Worm (Caenorhabditis elegans) whole organism, midembryonic: ENCODE data around the gene Y46E12BL.2.

Experiments used
- T22C8.4 ChIP-seq: fragments of 200-800 bp; sonication (Bioruptor generic); IDR thresholded peaks from 2 replicates; pipeline ENCODE4 v1.3.6; 2022; ENCODE audit warnings: missing genetic modification characterization, missing compliant biosample characterization
- flt-1 ChIP-seq: fragments of 200-800 bp; sonication (Bioruptor generic); IDR thresholded peaks from 2 replicates; pipeline ENCODE4 v1.3.6; 2022; ENCODE audit warnings: missing genetic modification characterization, missing compliant biosample characterization
- med-1 ChIP-seq: sonication (generic microtip); optimal IDR thresholded peaks from 2 replicates; lab custom pipeline; 2017; ENCODE audit warnings: missing genetic modification characterization, mild to moderate bottlenecking, missing compliant biosample characterization, antibody characterized with exemption, missing genetic modification reagents; ENCODE audit not compliant: insufficient read depth

- TF ChIP-seq med-1 (GFP tag; lab: Kevin White, UChicago) (no peak), T22C8.4 (GFP tag; lab: Robert Waterston, UW) (no peak), flt-1 (GFP tag; lab: Robert Waterston, UW) (no peak)
Measured at ce11 chrII:15197500-15197899, 35.2 kb upstream of the Y46E12BL.2 start.
